Worm (Caenorhabditis elegans) whole organism, midembryonic: ENCODE measurements around the gene C26B9.7.

ENCODE experiments used
- klf-2 ChIP-seq: fragments of 200-800 bp; sonication (Bioruptor generic); conservative IDR thresholded peaks from 2 replicates; pipeline ENCODE4 v1.3.6; 2022; ENCODE audit warnings: missing genetic modification reagents, missing genetic modification characterization, missing compliant biosample characterization
- med-1 ChIP-seq: sonication (generic microtip); optimal IDR thresholded peaks from 2 replicates; lab custom pipeline; 2017; ENCODE audit warnings: missing genetic modification characterization, mild to moderate bottlenecking, missing compliant biosample characterization, antibody characterized with exemption, missing genetic modification reagents; ENCODE audit not compliant: insufficient read depth
- tab-1 ChIP-seq: fragments of 200-800 bp; sonication (Bioruptor generic); IDR thresholded peaks from 2 replicates; pipeline ENCODE4 v1.3.6; 2022; ENCODE audit warnings: missing genetic modification characterization, missing compliant biosample characterization

DNA sequence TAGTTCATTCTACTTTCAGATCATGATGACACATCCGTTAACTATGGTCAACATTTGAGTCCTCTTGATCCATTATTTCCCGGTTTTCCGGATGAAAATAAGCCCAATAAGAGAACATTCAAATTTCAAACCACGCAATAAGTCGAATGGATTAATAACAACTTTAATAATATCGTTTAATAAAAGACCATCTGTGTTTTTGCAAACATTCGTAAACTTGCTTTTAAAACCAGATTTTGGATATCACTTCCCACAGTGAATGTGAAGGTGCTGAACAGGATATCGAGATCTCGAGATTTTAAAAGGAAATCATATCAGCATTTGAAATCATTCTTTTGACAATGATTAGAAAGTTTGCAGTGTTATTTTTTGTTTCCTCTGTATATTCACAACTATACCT is at the start of gene C26B9.7:
- TF ChIP-seq tab-1 (GFP tag; lab: Robert Waterston, UW) (no peak), med-1 (GFP tag; lab: Kevin White, UChicago) (no peak), klf-2 (GFP tag; lab: Robert Waterston, UW) (no peak)
